Fruit fly (Drosophila melanogaster) whole organism, embryonic: Measurements from ENCODE around the gene CG34034.

Experiments
- Ada2b ChIP-seq: fragments of 200-800 bp; sonication (Bioruptor generic); IDR thresholded peaks from 2 replicates; pipeline ENCODE4 v1.3.6; 2022; ENCODE audit warnings: missing biosample characterization, missing genetic modification characterization
- CG10147 ChIP-seq: fragments of 200-800 bp; sonication (Bioruptor generic); optimal IDR thresholded peaks from 2 replicates; lab custom pipeline; 2019; ENCODE audit warnings: missing biosample characterization, mild to moderate bottlenecking, missing genetic modification characterization, moderate library complexity
- CG10543 ChIP-seq: fragments of 200-800 bp; sonication (Bioruptor generic); optimal IDR thresholded peaks from 3 replicates; lab custom pipeline; 2017; ENCODE audit warnings: missing biosample characterization, mild to moderate bottlenecking, missing genetic modification characterization, moderate library complexity
- CG11504 ChIP-seq: fragments of 200-800 bp; sonication (Bioruptor generic); optimal IDR thresholded peaks from 3 replicates; lab custom pipeline; 2019; ENCODE audit warnings: missing biosample characterization, mild to moderate bottlenecking, missing genetic modification characterization, moderate library complexity
- CG12104 ChIP-seq: fragments of 200-800 bp; sonication (Bioruptor generic); optimal IDR thresholded peaks from 3 replicates; lab custom pipeline; 2016; ENCODE audit warnings: missing biosample characterization, missing genetic modification characterization
- CG12299 ChIP-seq: fragments of 200-800 bp; sonication (Bioruptor generic); optimal IDR thresholded peaks from 2 replicates; lab custom pipeline; 2018; ENCODE audit warnings: missing biosample characterization, mild to moderate bottlenecking, missing genetic modification characterization
- CG13296 ChIP-seq: fragments of 200-800 bp; sonication (Bioruptor generic); optimal IDR thresholded peaks from 3 replicates; lab custom pipeline; 2018; ENCODE audit warnings: missing biosample characterization, mild to moderate bottlenecking, missing genetic modification characterization
- CG14441 ChIP-seq: fragments of 200-800 bp; sonication (Bioruptor generic); IDR thresholded peaks from 2 replicates; pipeline ENCODE4 v1.3.6; 2022; ENCODE audit warnings: missing biosample characterization, missing genetic modification characterization
- CG14860 ChIP-seq: fragments of 200-800 bp; sonication (Bioruptor generic); IDR thresholded peaks from 3 replicates; pipeline ENCODE4 v1.3.6; 2022; ENCODE audit warnings: missing biosample characterization, missing genetic modification characterization; ENCODE audit not compliant: partially characterized antibody
- CG15073 ChIP-seq: fragments of 200-800 bp; sonication (Bioruptor generic); optimal IDR thresholded peaks from 2 replicates; lab custom pipeline; 2016; ENCODE audit warnings: missing biosample characterization, missing genetic modification characterization
- CG15269 ChIP-seq: fragments of 200-800 bp; sonication (Bioruptor generic); optimal IDR thresholded peaks from 2 replicates; lab custom pipeline; 2018; ENCODE audit warnings: missing biosample characterization, mild to moderate bottlenecking, missing genetic modification characterization, moderate library complexity
- CG18262 ChIP-seq: fragments of 200-800 bp; optimal IDR thresholded peaks from 3 replicates; lab custom pipeline; 2019; ENCODE audit warnings: missing biosample characterization, mild to moderate bottlenecking, missing genetic modification characterization, moderate library complexity
- CG2120 ChIP-seq: fragments of 200-800 bp; sonication (Bioruptor generic); optimal IDR thresholded peaks from 3 replicates; lab custom pipeline; 2016; ENCODE audit warnings: missing biosample characterization, missing genetic modification characterization
- CG2129 ChIP-seq: fragments of 200-800 bp; sonication (Bioruptor generic); IDR thresholded peaks from 2 replicates; pipeline ENCODE4 v1.3.6; 2022; ENCODE audit warnings: missing biosample characterization, missing genetic modification characterization; ENCODE audit not compliant: partially characterized antibody
- CG30020 ChIP-seq: fragments of 200-800 bp; optimal IDR thresholded peaks from 2 replicates; lab custom pipeline; 2019; ENCODE audit warnings: missing biosample characterization, mild to moderate bottlenecking, missing genetic modification characterization, moderate library complexity
- CG30403 ChIP-seq: fragments of 200-800 bp; sonication (Bioruptor generic); optimal IDR thresholded peaks from 3 replicates; lab custom pipeline; 2016; ENCODE audit warnings: missing biosample characterization, missing genetic modification characterization
- CG31224 ChIP-seq: fragments of 200-800 bp; sonication (Bioruptor generic); IDR thresholded peaks from 2 replicates; pipeline ENCODE4 v1.3.6; 2022; ENCODE audit warnings: missing biosample characterization, missing genetic modification characterization
- CG32532 ChIP-seq: fragments of 200-800 bp; sonication (Bioruptor generic); IDR thresholded peaks from 2 replicates; pipeline ENCODE4 v1.3.6; 2022; ENCODE audit warnings: missing biosample characterization, missing genetic modification characterization
- CG6272 ChIP-seq: fragments of 200-800 bp; sonication (Bioruptor generic); IDR thresholded peaks from 2 replicates; pipeline ENCODE4 v1.3.6; 2022; ENCODE audit warnings: missing biosample characterization, missing genetic modification characterization
- CG6654 ChIP-seq: fragments of 200-800 bp; sonication (Bioruptor generic); optimal IDR thresholded peaks from 2 replicates; lab custom pipeline; 2017; ENCODE audit warnings: missing biosample characterization, mild to moderate bottlenecking, missing genetic modification characterization
- CG7839 ChIP-seq: fragments of 200-800 bp; sonication (Bioruptor generic); optimal IDR thresholded peaks from 3 replicates; lab custom pipeline; 2018; ENCODE audit warnings: missing biosample characterization, mild to moderate bottlenecking, missing genetic modification characterization, moderate library complexity
- Dip3 ChIP-seq: fragments of 200-800 bp; sonication (Bioruptor generic); optimal IDR thresholded peaks from 3 replicates; lab custom pipeline; 2016; ENCODE audit warnings: missing biosample characterization, missing genetic modification characterization
- E2f1 ChIP-seq: fragments of 200-800 bp; sonication (Bioruptor generic); IDR thresholded peaks from 2 replicates; pipeline ENCODE4 v1.3.6; 2022; ENCODE audit warnings: missing biosample characterization, missing genetic modification characterization
- Meics ChIP-seq: fragments of 200-800 bp; sonication (Bioruptor generic); optimal IDR thresholded peaks from 2 replicates; lab custom pipeline; 2017; ENCODE audit warnings: missing biosample characterization, mild to moderate bottlenecking, missing genetic modification characterization
- Nf-YB ChIP-seq: fragments of 200-800 bp; sonication (Bioruptor generic); optimal IDR thresholded peaks from 3 replicates; lab custom pipeline; 2019; ENCODE audit warnings: missing biosample characterization, mild to moderate bottlenecking, missing genetic modification characterization, moderate library complexity
- PHDP ChIP-seq: fragments of 200-800 bp; sonication (Bioruptor generic); optimal IDR thresholded peaks from 3 replicates; lab custom pipeline; 2018; ENCODE audit warnings: missing biosample characterization, mild to moderate bottlenecking, missing genetic modification characterization, moderate library complexity
- Pdp1 ChIP-seq, 2 experiments: fragments of 200-800 bp; sonication (Bioruptor generic); optimal IDR thresholded peaks; 3 replicates each; lab custom pipeline; 2016; ENCODE audit warnings: missing biosample characterization in 2 of 2, missing genetic modification characterization in 2 of 2, mild to moderate bottlenecking in 1 of 2, moderate library complexity in 1 of 2
- Ravus ChIP-seq: fragments of 200-800 bp; sonication (Bioruptor generic); IDR thresholded peaks from 2 replicates; pipeline ENCODE4 v1.3.6; 2022; ENCODE audit warnings: missing biosample characterization, missing genetic modification characterization
- Rfx ChIP-seq: fragments of 200-800 bp; sonication (Bioruptor generic); IDR thresholded peaks from 2 replicates; pipeline ENCODE4 v1.3.6; 2022; ENCODE audit warnings: missing biosample characterization, missing genetic modification characterization
- ase ChIP-seq: fragments of 200-800 bp; sonication (Bioruptor generic); IDR thresholded peaks from 3 replicates; pipeline ENCODE4 v1.3.6; 2022; ENCODE audit warnings: missing biosample characterization, missing genetic modification characterization
- chinmo ChIP-seq: fragments of 200-800 bp; sonication (Bioruptor generic); IDR thresholded peaks from 4 replicates; pipeline ENCODE4 v1.3.6; 2022; ENCODE audit warnings: missing biosample characterization, missing genetic modification characterization; ENCODE audit not compliant: partially characterized antibody
- cwo ChIP-seq: fragments of 200-800 bp; sonication (Bioruptor generic); optimal IDR thresholded peaks from 3 replicates; lab custom pipeline; 2017; ENCODE audit warnings: missing biosample characterization, missing genetic modification characterization, mild to moderate bottlenecking, moderate library complexity, missing genetic modification reagents
- fu2 ChIP-seq: fragments of 200-800 bp; sonication (Bioruptor generic); optimal IDR thresholded peaks from 2 replicates; lab custom pipeline; 2016; ENCODE audit warnings: missing biosample characterization, missing genetic modification characterization
- gem ChIP-seq: fragments of 200-800 bp; sonication (Bioruptor generic); optimal IDR thresholded peaks from 2 replicates; lab custom pipeline; 2019; ENCODE audit warnings: missing biosample characterization, mild to moderate bottlenecking, missing genetic modification characterization, moderate library complexity
- gro ChIP-seq: fragments of 200-800 bp; sonication (Bioruptor generic); optimal IDR thresholded peaks from 2 replicates; lab custom pipeline; 2016; ENCODE audit warnings: missing biosample characterization, missing genetic modification characterization
- inv ChIP-seq: fragments of 200-800 bp; sonication (Bioruptor generic); IDR thresholded peaks from 2 replicates; pipeline ENCODE4 v1.3.6; 2022; ENCODE audit warnings: missing biosample characterization, missing genetic modification characterization; ENCODE audit not compliant: partially characterized antibody
- lbe ChIP-seq: fragments of 200-800 bp; sonication (Bioruptor generic); optimal IDR thresholded peaks from 2 replicates; lab custom pipeline; 2016; ENCODE audit warnings: missing biosample characterization, mild to moderate bottlenecking, missing genetic modification characterization
- nmo ChIP-seq: fragments of 200-800 bp; sonication (Bioruptor generic); optimal IDR thresholded peaks from 2 replicates; lab custom pipeline; 2018; ENCODE audit warnings: missing biosample characterization, mild to moderate bottlenecking, missing genetic modification characterization, moderate library complexity
- nom ChIP-seq: fragments of 200-800 bp; sonication (Bioruptor generic); optimal IDR thresholded peaks from 2 replicates; lab custom pipeline; 2017; ENCODE audit warnings: missing biosample characterization, missing genetic modification characterization, mild to moderate bottlenecking, moderate library complexity, missing genetic modification reagents
- pan ChIP-seq, 4 experiments: fragments of >200 bp in 3 of 4; fragments of 200-800 bp in 1 of 4; sonication (Bioruptor generic) in 1 of 4; optimal IDR thresholded peaks in 3 of 4; IDR thresholded peaks in 1 of 4; 2 replicates each; pipeline versions ENCODE4 v1.3.6 to Lab custom; 2017 to 2022; ENCODE audit warnings: missing biosample characterization in 2 of 4, missing genetic modification characterization in 2 of 4, mixed read lengths in 1 of 4
- rib ChIP-seq: fragments of 200-800 bp; sonication (Bioruptor generic); IDR thresholded peaks from 2 replicates; pipeline ENCODE4 v1.3.6; 2022; ENCODE audit warnings: missing biosample characterization, missing genetic modification characterization
- sd ChIP-seq: fragments of 200-800 bp; sonication (Bioruptor generic); optimal IDR thresholded peaks from 3 replicates; lab custom pipeline; 2018; ENCODE audit warnings: missing biosample characterization, mild to moderate bottlenecking, missing genetic modification characterization, moderate library complexity
- sens ChIP-seq: fragments of 200-800 bp; sonication (Bioruptor generic); peaks from one replicate; lab custom pipeline; 2016; ENCODE audit warnings: missing biosample characterization, missing genetic modification characterization
- sisA ChIP-seq: fragments of 200-800 bp; sonication (Bioruptor generic); IDR thresholded peaks from 2 replicates; pipeline ENCODE4 v1.3.6; 2022; ENCODE audit warnings: missing biosample characterization, missing genetic modification characterization
- sob ChIP-seq: fragments of 200-800 bp; sonication (Bioruptor generic); IDR thresholded peaks from 2 replicates; pipeline ENCODE4 v1.3.6; 2022; ENCODE audit warnings: missing biosample characterization, missing genetic modification characterization
- tgo ChIP-seq: fragments of 200-800 bp; sonication (Bioruptor generic); IDR thresholded peaks from 3 replicates; pipeline ENCODE4 v1.3.6; 2022; ENCODE audit warnings: missing biosample characterization, missing genetic modification characterization
- vvl ChIP-seq: fragments of 200-800 bp; sonication (Bioruptor generic); IDR thresholded peaks from 2 replicates; pipeline ENCODE4 v1.3.6; 2022; ENCODE audit warnings: missing biosample characterization, missing genetic modification characterization
- wor ChIP-seq: fragments of 200-800 bp; sonication (Bioruptor generic); IDR thresholded peaks from 2 replicates; pipeline ENCODE4 v1.3.6; 2022; ENCODE audit warnings: missing biosample characterization, missing genetic modification characterization
- zfh1 ChIP-seq: fragments of 200-800 bp; sonication (Bioruptor generic); IDR thresholded peaks from 3 replicates; pipeline ENCODE4 v1.3.6; 2022; ENCODE audit warnings: missing biosample characterization, missing genetic modification characterization

The CG34034 gene

DNA sequence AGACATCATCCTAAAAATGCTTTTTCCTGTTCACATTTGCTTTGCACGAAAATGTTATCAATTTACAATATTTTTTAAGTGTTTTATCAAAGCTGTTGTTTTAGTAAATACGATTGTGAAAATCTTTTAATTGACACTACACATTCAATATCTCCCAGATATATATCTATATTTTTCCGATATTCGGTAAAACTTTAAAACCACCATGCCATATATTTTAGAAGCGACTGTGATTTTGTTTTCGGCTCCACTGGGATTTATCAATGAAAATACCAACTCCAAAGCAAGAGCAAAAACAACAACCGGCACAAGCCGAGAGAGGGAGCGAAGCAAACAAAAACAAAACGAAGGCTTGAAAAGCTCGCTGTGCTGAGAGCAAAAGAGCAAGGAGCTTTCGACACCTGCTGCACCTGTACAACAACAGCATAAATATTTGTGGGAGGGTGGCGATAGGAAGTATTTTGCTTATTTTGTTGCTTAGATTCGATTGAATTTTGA is 18.9 kb downstream of the CG34034 start (continued):
- peak; percentile 56; the same call in 1 of the 2 replicates for TF ChIP-seq CG32532 (GFP tag; lab: Robert Waterston, UW)
- peak; percentile 28 for TF ChIP-seq Nf-YB (GFP tag; lab: Kevin White, UChicago)
- TF ChIP-seq fu2 = peak; percentile 21
- peak; percentile 11 for TF ChIP-seq gro (GFP tag; lab: Kevin White, UChicago)
- no peak for TF ChIP-seq Ravus (GFP tag; lab: Robert Waterston, UW)
- TF ChIP-seq pan (optimal IDR thresholded peaks at IDR 0.05; lab: Kevin White, UChicago) = no peak
- TF ChIP-seq pan (GFP tag; optimal IDR thresholded peaks at IDR 0.05 in 1 of 2, IDR thresholded peaks at IDR 0.05 in 1 of 2) = peak in 1 of 2 experiments; percentile 41
- peak; percentile 52 for TF ChIP-seq CG10147 (GFP tag; lab: Kevin White, UChicago)
- TF ChIP-seq ase (GFP tag; lab: Robert Waterston, UW) = peak; percentile 57; the same call in 2 of the 3 replicates
- TF ChIP-seq CG30020 = no peak
- no peak for TF ChIP-seq CG6272 (GFP tag; lab: Robert Waterston, UW)
- TF ChIP-seq CG12299 = peak; percentile 15
- TF ChIP-seq gem (tag; lab: Kevin White, UChicago) = peak; percentile 77
- TF ChIP-seq CG15269 (tag; lab: Kevin White, UChicago) = peak; percentile 62
- TF ChIP-seq Rfx = peak; percentile 55
- peak; percentile 31 for TF ChIP-seq nmo (GFP tag; lab: Kevin White, UChicago)
- peak; percentile 64 for TF ChIP-seq CG7839 (tag; lab: Kevin White, UChicago)
- 0 out of 3 replicates have a peak, but pooled peaks have one; percentile 20 for TF ChIP-seq zfh1
- peak; percentile 37; the same call in 1 of the 3 replicates for TF ChIP-seq tgo
- peak; percentile 71 for TF ChIP-seq CG2120 (GFP tag; lab: Kevin White, UChicago)
- peak; percentile 33; the same call in 1 of the 2 replicates for TF ChIP-seq CG31224 (GFP tag; lab: Robert Waterston, UW)
- TF ChIP-seq CG11504 (tag; lab: Kevin White, UChicago) = peak; percentile 66
- peak; percentile 15 to 16 for TF ChIP-seq Pdp1 (GFP tag; optimal IDR thresholded peaks at IDR 0.05; lab: Kevin White, UChicago)
- TF ChIP-seq sens (GFP tag; lab: Kevin White, UChicago) = peak; percentile 75
- TF ChIP-seq Dip3 = peak; percentile 26
- peak; percentile 52; the same call in 1 of the 2 replicates for TF ChIP-seq CG14441
- peak; percentile 83; the same call in 3 of the 4 replicates for TF ChIP-seq chinmo (GFP tag; lab: Robert Waterston, UW)
- no peak for TF ChIP-seq vvl (GFP tag; lab: Robert Waterston, UW)
- peak; percentile 68 for TF ChIP-seq Meics (GFP tag; lab: Kevin White, UChicago)
- TF ChIP-seq sisA (GFP tag; lab: Robert Waterston, UW) = no peak
- TF ChIP-seq CG12104 = no peak
- TF ChIP-seq nom (GFP tag; lab: Kevin White, UChicago) = peak; percentile 66
- TF ChIP-seq lbe (GFP tag; lab: Kevin White, UChicago) = peak; percentile 6
- TF ChIP-seq rib (GFP tag; lab: Robert Waterston, UW) = no peak
- TF ChIP-seq CG18262 (tag; lab: Kevin White, UChicago) = peak; percentile 60
- TF ChIP-seq E2f1 = peak; percentile 21; the same call in 1 of the 2 replicates
- 0 out of 2 replicates have a peak, but pooled peaks have one; percentile 39 for TF ChIP-seq wor (GFP tag; lab: Robert Waterston, UW)
- TF ChIP-seq CG15073 (GFP tag; lab: Kevin White, UChicago) = peak; percentile 90
- no peak for TF ChIP-seq CG10543 (GFP tag; lab: Kevin White, UChicago)
- TF ChIP-seq Ada2b = 0 out of 2 replicates have a peak, but pooled peaks have one; percentile 31
- peak; percentile 38; the same call in 1 of the 2 replicates for TF ChIP-seq sob (GFP tag; lab: Robert Waterston, UW)
- peak; percentile 25 for TF ChIP-seq cwo
- peak; percentile 0 for TF ChIP-seq CG6654 (GFP tag; lab: Kevin White, UChicago)
- TF ChIP-seq CG14860 = no peak
- TF ChIP-seq sd = peak; percentile 85
- TF ChIP-seq inv (GFP tag; lab: Robert Waterston, UW) = no peak
- peak; percentile 67 for TF ChIP-seq PHDP
- no peak for TF ChIP-seq CG2129 (GFP tag; lab: Robert Waterston, UW)
- peak; percentile 65 for TF ChIP-seq CG30403 (GFP tag; lab: Kevin White, UChicago)
- TF ChIP-seq CG13296 = peak; percentile 53
